Fruit fly (Drosophila melanogaster): Measurements from ENCODE around the gene t.

The t gene

dm6 chrX:9226837-9227236 lies 3.8 kb upstream of the t start, which contains the start of gene Gr8a:
Gr8a (plus strand) TSS chrX:9227137.
- TF ChIP-seq GATAd (GFP tag; optimal IDR thresholded peaks at IDR 0.05) (no peak), Jra (GFP tag; optimal IDR thresholded peaks at IDR 0.05) (no peak)

dm6 chrX:9225137-9225536 lies 2.1 kb upstream of the t start, which contains the start of gene CG15370:
CG15370 (plus strand) TSS chrX:9225437.
- TF ChIP-seq ey (GFP tag; optimal IDR thresholded peaks at IDR 0.05) (no peak), CG32264 (GFP tag; optimal IDR thresholded peaks at IDR 0.05) (no peak), Hr78 (GFP tag; optimal IDR thresholded peaks at IDR 0.05) (no peak), dsf (GFP tag; optimal IDR thresholded peaks at IDR 0.05; ENCODE audit: borderline replicate concordance) (no peak)

dm6 chrX:9224423-9224822 lies 1.4 kb upstream of the t start:
- TF ChIP-seq Abd-B (GFP tag; optimal IDR thresholded peaks at IDR 0.05): no peak
- TF ChIP-seq dmrt93B (GFP tag; optimal IDR thresholded peaks at IDR 0.05): no peak
- no peak for TF ChIP-seq sage (GFP tag; optimal IDR thresholded peaks at IDR 0.05)
- no peak for TF ChIP-seq Vsx2 (GFP tag; optimal IDR thresholded peaks at IDR 0.05; ENCODE audit: partially characterized antibody)
- no peak for TF ChIP-seq HLH106 (tag; optimal IDR thresholded peaks at IDR 0.05)
- TF ChIP-seq Myc (optimal IDR thresholded peaks at IDR 0.05): no peak
- no peak for TF ChIP-seq jim (GFP tag; optimal IDR thresholded peaks at IDR 0.05)
- no peak for TF ChIP-seq brk (GFP tag; optimal IDR thresholded peaks at IDR 0.05)
- no peak for TF ChIP-seq CG9705 (GFP tag; optimal IDR thresholded peaks at IDR 0.05)
- no peak for TF ChIP-seq Sp1 (GFP tag; optimal IDR thresholded peaks at IDR 0.05)
- no peak for TF ChIP-seq psq (GFP tag; optimal IDR thresholded peaks at IDR 0.05)
- no peak for TF ChIP-seq Rel (GFP tag; optimal IDR thresholded peaks at IDR 0.05)
- no peak for TF ChIP-seq Rel (tag; optimal IDR thresholded peaks at IDR 0.05)
- TF ChIP-seq Hr83 (GFP tag; optimal IDR thresholded peaks at IDR 0.05; ENCODE audit: poor library complexity, severe bottlenecking): no peak
- TF ChIP-seq CG32264 (GFP tag; optimal IDR thresholded peaks at IDR 0.05): no peak
- TF ChIP-seq fru (GFP tag; optimal IDR thresholded peaks at IDR 0.05): no peak

- TF ChIP-seq dl (GFP tag; optimal IDR thresholded peaks at IDR 0.05; ENCODE audit: insufficient read depth in 1 of 2, partially characterized antibody in 2 of 2) (no peak), foxo (GFP tag; optimal IDR thresholded peaks at IDR 0.05) (peak in 1 of 2 experiments; percentile 3)
Observed at dm6 chrX:9220434-9220833, 2.6 kb downstream of the t start.

dm6 chrX:9216572-9216971 lies 6.5 kb downstream of the t start, which contains the start of gene CG15369:
CG15369 (plus strand) TSS chrX:9216872.
- no peak for TF ChIP-seq Hr83 (GFP tag; optimal IDR thresholded peaks at IDR 0.05; ENCODE audit: poor library complexity, severe bottlenecking)
- no peak for TF ChIP-seq br (GFP tag; optimal IDR thresholded peaks at IDR 0.05)
- no peak for TF ChIP-seq rgr (GFP tag; optimal IDR thresholded peaks at IDR 0.05)

- TF ChIP-seq ey (GFP tag; optimal IDR thresholded peaks at IDR 0.05) (no peak), sage (GFP tag; optimal IDR thresholded peaks at IDR 0.05) (no peak), Myc (optimal IDR thresholded peaks at IDR 0.05) (no peak), dmrt93B (GFP tag; optimal IDR thresholded peaks at IDR 0.05) (no peak), CG9705 (GFP tag; optimal IDR thresholded peaks at IDR 0.05) (no peak), OdsH (GFP tag; optimal IDR thresholded peaks at IDR 0.05) (no peak), GATAd (GFP tag; optimal IDR thresholded peaks at IDR 0.05) (no peak), pan (optimal IDR thresholded peaks at IDR 0.05) (no peak), Vsx2 (GFP tag; optimal IDR thresholded peaks at IDR 0.05; ENCODE audit: partially characterized antibody) (no peak), CrebA (GFP tag; optimal IDR thresholded peaks at IDR 0.05; ENCODE audit: borderline replicate concordance) (no peak), Hr78 (GFP tag; optimal IDR thresholded peaks at IDR 0.05) (no peak), CG32264 (GFP tag; optimal IDR thresholded peaks at IDR 0.05) (no peak), sv (GFP tag; optimal IDR thresholded peaks at IDR 0.05) (no peak), dl (GFP tag; optimal IDR thresholded peaks at IDR 0.05; ENCODE audit: insufficient read depth in 1 of 2, partially characterized antibody in 2 of 2) (no peak), jim (GFP tag; optimal IDR thresholded peaks at IDR 0.05) (no peak), lola (GFP tag; optimal IDR thresholded peaks at IDR 0.05) (no peak), brk (GFP tag; optimal IDR thresholded peaks at IDR 0.05) (no peak), HLH106 (tag; optimal IDR thresholded peaks at IDR 0.05) (no peak), rgr (GFP tag; optimal IDR thresholded peaks at IDR 0.05) (no peak), Dfd (GFP tag; optimal IDR thresholded peaks at IDR 0.05) (no peak)
Observed at dm6 chrX:9215485-9215884, 7.6 kb downstream of the t start, which contains the start of gene CG15368. CG15368 (plus strand) TSS chrX:9215785.
